Worm (Caenorhabditis elegans): ENCODE data around the gene C25G4.8.

DNA sequence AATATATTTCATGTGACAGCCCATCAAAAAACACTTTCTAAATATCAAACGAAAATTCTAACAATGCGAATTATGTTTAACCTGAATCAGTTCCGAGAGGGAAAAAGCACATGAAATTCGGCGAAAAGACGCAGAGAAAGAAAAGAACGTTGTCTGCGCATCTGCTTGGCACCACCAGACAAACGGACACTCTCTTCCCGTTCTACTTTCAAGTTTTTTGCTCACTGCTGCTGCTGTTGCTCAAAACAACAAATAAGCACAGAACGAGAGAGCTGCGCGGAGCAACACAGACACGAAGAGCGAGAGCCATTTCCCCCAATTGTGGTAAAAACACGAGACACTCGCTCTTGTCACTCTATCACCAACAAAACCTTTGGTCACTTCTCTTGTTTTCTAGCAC is 1.6 kb upstream of the C25G4.8 start:
- TF ChIP-seq F33H1.4 (GFP tag; IDR thresholded peaks at IDR 0.05) (no peak), B0336.3 (GFP tag; IDR thresholded peaks at IDR 0.05) (no peak), pha-4 (tag; optimal IDR thresholded peaks at IDR 0.05) (no peak), F57A8.1 (GFP tag; optimal IDR thresholded peaks at IDR 0.05) (no peak), ama-1 (optimal IDR thresholded peaks at IDR 0.05) (no peak), ama-1 (GFP tag; optimal IDR thresholded peaks at IDR 0.05) (no peak), F22D6.2 (tag; optimal IDR thresholded peaks at IDR 0.05) (no peak), nhr-90 (tag; optimal IDR thresholded peaks at IDR 0.05) (no peak), F39B2.1 (GFP tag; IDR thresholded peaks at IDR 0.05) (no peak), F37B4.10 (GFP tag; IDR thresholded peaks at IDR 0.05) (no peak), aptf-2 (GFP tag; conservative IDR thresholded peaks at IDR 0.05) (no peak)

All from whole organism, young adult.